Worm (Caenorhabditis elegans) whole organism, L1 larva: ENCODE data around the gene F23H12.7.

Experiments used
- ama-1 ChIP-seq: fragments of 150-350 bp; optimal IDR thresholded peaks from 2 replicates; lab custom pipeline; 2014
- elt-3 ChIP-seq, 6 experiments: fragments of 150-350 bp in 1 of 6; sonication (generic microtip); optimal IDR thresholded peaks; 2 replicates each; lab custom pipeline; 2017 to 2018; ENCODE audit warnings: missing biosample characterization in 6 of 6, missing genetic modification characterization in 6 of 6, inconsistent platforms in 1 of 6
- fos-1 ChIP-seq: fragments of 150-350 bp; optimal IDR thresholded peaks from 2 replicates; lab custom pipeline; 2014; ENCODE audit warnings: missing biosample characterization, missing genetic modification characterization
- hlh-4 ChIP-seq: sonication (generic microtip); optimal IDR thresholded peaks from 2 replicates; lab custom pipeline; 2016; ENCODE audit warnings: mild to moderate bottlenecking, missing genetic modification characterization, missing compliant biosample characterization
- jun-1 ChIP-seq: fragments of 150-350 bp; optimal IDR thresholded peaks from 2 replicates; lab custom pipeline; 2014; ENCODE audit warnings: missing biosample characterization, missing genetic modification reagents, missing genetic modification characterization
- lin-13 ChIP-seq: fragments of 150-350 bp; optimal IDR thresholded peaks from 2 replicates; lab custom pipeline; 2014; ENCODE audit warnings: missing biosample characterization, missing genetic modification reagents, missing genetic modification characterization
- lin-15B ChIP-seq: fragments of 150-350 bp; sonication (generic microtip); optimal IDR thresholded peaks from 3 replicates; lab custom pipeline; 2014; ENCODE audit warnings: missing biosample characterization, missing genetic modification characterization
- nhr-11 ChIP-seq: fragments of 150-350 bp; optimal IDR thresholded peaks from 2 replicates; lab custom pipeline; 2014; ENCODE audit warnings: missing biosample characterization, missing genetic modification characterization
- nhr-19 ChIP-seq: fragments of 200-800 bp; sonication (Bioruptor generic); conservative IDR thresholded peaks from 2 replicates; pipeline ENCODE4 v1.3.6; 2022; ENCODE audit warnings: missing genetic modification characterization, missing compliant biosample characterization
- nhr-237 ChIP-seq: fragments of 150-350 bp; optimal IDR thresholded peaks from 2 replicates; lab custom pipeline; 2014; ENCODE audit warnings: missing biosample characterization, missing genetic modification characterization
- nhr-28 ChIP-seq: fragments of 150-350 bp; optimal IDR thresholded peaks from 2 replicates; lab custom pipeline; 2014; ENCODE audit warnings: missing biosample characterization, missing genetic modification characterization
- snpc-4 ChIP-seq: fragments of 150-350 bp; optimal IDR thresholded peaks from 2 replicates; lab custom pipeline; 2014; ENCODE audit warnings: missing biosample characterization, missing genetic modification characterization
- ztf-11 ChIP-seq, 2 experiments: sonication (generic microtip); optimal IDR thresholded peaks; 2 replicates each; lab custom pipeline; 2016 to 2017; ENCODE audit warnings: missing genetic modification characterization in 2 of 2, missing biosample characterization in 1 of 2, missing compliant biosample characterization in 1 of 2
- ztf-4 ChIP-seq: fragments of 150-350 bp; optimal IDR thresholded peaks from 2 replicates; lab custom pipeline; 2014; ENCODE audit warnings: missing biosample characterization, missing genetic modification characterization

ce11 chrV:12329173-12329572 lies 42.3 kb upstream of the F23H12.7 start:
- TF ChIP-seq snpc-4 (tag; lab: Kevin White, UChicago) = no peak
- TF ChIP-seq nhr-11 (tag; lab: Kevin White, UChicago) = no peak
- TF ChIP-seq lin-15B (tag; lab: Kevin White, UChicago) = no peak
- no peak for TF ChIP-seq ztf-4 (tag; lab: Kevin White, UChicago)
- TF ChIP-seq jun-1 (tag; lab: Kevin White, UChicago) = no peak
- TF ChIP-seq ama-1 = no peak
- TF ChIP-seq elt-3 (tag; optimal IDR thresholded peaks at IDR 0.05; lab: Kevin White, UChicago) = no peak
- no peak for TF ChIP-seq nhr-19
- TF ChIP-seq lin-13 = no peak
- no peak for TF ChIP-seq fos-1 (tag; lab: Kevin White, UChicago)
- TF ChIP-seq nhr-28 = no peak
- TF ChIP-seq ztf-11 (tag; optimal IDR thresholded peaks at IDR 0.05; lab: Kevin White, UChicago) = no peak
- TF ChIP-seq hlh-4 (tag; lab: Kevin White, UChicago) = no peak
- no peak for TF ChIP-seq nhr-237 (tag; lab: Kevin White, UChicago)
